Worm (Caenorhabditis elegans) whole organism, L4/young adult: ENCODE results near the gene T03G6.1.

ENCODE experiments used
- W03F9.2 ChIP-seq: fragments of 150-350 bp; optimal IDR thresholded peaks from 2 replicates; lab custom pipeline; 2014; ENCODE audit warnings: missing biosample characterization, missing genetic modification characterization
- him-1 ChIP-seq: sonication (generic microtip); optimal IDR thresholded peaks from 2 replicates; lab custom pipeline; 2016; ENCODE audit warnings: missing genotype, missing genetic modification reagents, missing genetic modification characterization, missing compliant biosample characterization

ce11 chrX:2620280-2620679 is 12.3 kb downstream of the T03G6.1 start:
- TF ChIP-seq W03F9.2 (tag; lab: Kevin White, UChicago) (no peak), him-1 (tag; lab: Kevin White, UChicago) (no peak)
